Worm (Caenorhabditis elegans) whole organism, L3 larva: Measurements from ENCODE around the gene T05A7.11.

Source experiments
- R02D3.7 ChIP-seq: fragments of 150-350 bp; optimal IDR thresholded peaks from 2 replicates; lab custom pipeline; 2014; ENCODE audit warnings: missing biosample characterization, missing genetic modification characterization
- ZK546.5 ChIP-seq: sonication (generic microtip); optimal IDR thresholded peaks from 2 replicates; lab custom pipeline; 2017; ENCODE audit warnings: missing biosample characterization, missing genetic modification characterization
- ceh-16 ChIP-seq: sonication (generic microtip); optimal IDR thresholded peaks from 2 replicates; lab custom pipeline; 2017; ENCODE audit warnings: missing biosample characterization, missing genetic modification characterization
- ceh-28 ChIP-seq: fragments of 150-350 bp; optimal IDR thresholded peaks from 2 replicates; lab custom pipeline; 2014; ENCODE audit warnings: missing biosample characterization, missing genetic modification reagents, missing genetic modification characterization
- ceh-82 ChIP-seq: fragments of 150-350 bp; optimal IDR thresholded peaks from 2 replicates; lab custom pipeline; 2014; ENCODE audit warnings: missing biosample characterization, missing genetic modification characterization
- ceh-9 ChIP-seq: sonication (generic microtip); optimal IDR thresholded peaks from 2 replicates; lab custom pipeline; 2018; ENCODE audit warnings: missing biosample characterization, missing genetic modification characterization
- daf-12 ChIP-seq: fragments of 150-350 bp; optimal IDR thresholded peaks from 2 replicates; lab custom pipeline; 2014; ENCODE audit warnings: missing biosample characterization, missing genetic modification reagents, missing genetic modification characterization
- egl-5 ChIP-seq: fragments of 150-350 bp; optimal IDR thresholded peaks from 2 replicates; lab custom pipeline; 2017; ENCODE audit warnings: missing biosample characterization, missing genetic modification reagents, missing genetic modification characterization, inconsistent platforms
- elt-1 ChIP-seq: fragments of 150-350 bp; optimal IDR thresholded peaks from 2 replicates; lab custom pipeline; 2014; ENCODE audit warnings: missing biosample characterization, missing genetic modification characterization
- elt-2 ChIP-seq: sonication (generic microtip); optimal IDR thresholded peaks from 2 replicates; lab custom pipeline; 2016; ENCODE audit warnings: missing genetic modification reagents, mild to moderate bottlenecking, missing genetic modification characterization, missing compliant biosample characterization
- elt-3 ChIP-seq, 3 experiments: fragments of 150-350 bp in 1 of 3; sonication (generic microtip) in 2 of 3; optimal IDR thresholded peaks; 2 replicates in 2 of 3; 4 replicates in 1 of 3; lab custom pipeline; 2014 to 2017; ENCODE audit warnings: missing biosample characterization in 3 of 3, missing genetic modification characterization in 3 of 3
- eor-1 ChIP-seq, 2 experiments: fragments of 150-350 bp; optimal IDR thresholded peaks; 2 replicates each; lab custom pipeline; 2014 to 2018; ENCODE audit warnings: missing biosample characterization in 2 of 2, missing genetic modification characterization in 2 of 2
- fkh-10 ChIP-seq: sonication (generic microtip); optimal IDR thresholded peaks from 2 replicates; lab custom pipeline; 2017; ENCODE audit warnings: missing biosample characterization, missing genetic modification reagents, missing genetic modification characterization
- fkh-2 ChIP-seq: fragments of 150-350 bp; optimal IDR thresholded peaks from 2 replicates; lab custom pipeline; 2014; ENCODE audit warnings: missing biosample characterization, missing genetic modification reagents, missing genetic modification characterization
- fos-1 ChIP-seq: fragments of 150-350 bp; optimal IDR thresholded peaks from 2 replicates; lab custom pipeline; 2014; ENCODE audit warnings: missing biosample characterization, missing genetic modification characterization
- hmg-11 ChIP-seq: sonication (generic microtip); optimal IDR thresholded peaks from 2 replicates; lab custom pipeline; 2016; ENCODE audit warnings: missing genetic modification characterization, missing compliant biosample characterization
- jun-1 ChIP-seq: fragments of 150-350 bp; optimal IDR thresholded peaks from 2 replicates; lab custom pipeline; 2014; ENCODE audit warnings: missing biosample characterization, missing genetic modification reagents, missing genetic modification characterization
- lin-15B ChIP-seq: fragments of 150-350 bp; optimal IDR thresholded peaks from 2 replicates; lab custom pipeline; 2014; ENCODE audit warnings: missing biosample characterization, missing genetic modification characterization
- lin-39 ChIP-seq: fragments of 150-350 bp; optimal IDR thresholded peaks from 2 replicates; lab custom pipeline; 2018; ENCODE audit warnings: missing biosample characterization, missing genetic modification reagents, missing genetic modification characterization
- mdl-1 ChIP-seq: fragments of 150-350 bp; optimal IDR thresholded peaks from 2 replicates; lab custom pipeline; 2014; ENCODE audit warnings: missing biosample characterization, missing genetic modification characterization
- nfya-1 ChIP-seq: sonication (generic microtip); optimal IDR thresholded peaks from 2 replicates; lab custom pipeline; 2017; ENCODE audit warnings: missing genetic modification characterization, mild to moderate bottlenecking, missing compliant biosample characterization, antibody characterized with exemption, moderate library complexity; ENCODE audit not compliant: insufficient read depth
- nhr-11 ChIP-seq: fragments of 150-350 bp; optimal IDR thresholded peaks from 2 replicates; lab custom pipeline; 2014; ENCODE audit warnings: missing biosample characterization, missing genetic modification characterization
- nhr-12 ChIP-seq: fragments of 150-350 bp; optimal IDR thresholded peaks from 2 replicates; lab custom pipeline; 2014; ENCODE audit warnings: missing biosample characterization, missing genetic modification characterization
- nhr-23 ChIP-seq: fragments of 150-350 bp; optimal IDR thresholded peaks from 2 replicates; lab custom pipeline; 2014; ENCODE audit warnings: missing biosample characterization, missing genetic modification reagents, missing genetic modification characterization
- nhr-237 ChIP-seq: fragments of 150-350 bp; optimal IDR thresholded peaks from 2 replicates; lab custom pipeline; 2014; ENCODE audit warnings: missing biosample characterization, missing genetic modification characterization
- nhr-25 ChIP-seq: sonication (generic microtip); optimal IDR thresholded peaks from 2 replicates; lab custom pipeline; 2017; ENCODE audit warnings: missing biosample characterization, missing genetic modification characterization
- nhr-28 ChIP-seq: fragments of 150-350 bp; optimal IDR thresholded peaks from 2 replicates; lab custom pipeline; 2014; ENCODE audit warnings: missing biosample characterization, missing genetic modification characterization
- nhr-67 ChIP-seq: fragments of 150-350 bp; optimal IDR thresholded peaks from 2 replicates; lab custom pipeline; 2014; ENCODE audit warnings: missing biosample characterization, missing genetic modification characterization
- nhr-76 ChIP-seq: fragments of 150-350 bp; sonication (generic microtip); optimal IDR thresholded peaks from 5 replicates; lab custom pipeline; 2014; ENCODE audit warnings: missing biosample characterization, missing genetic modification characterization
- nhr-77 ChIP-seq: fragments of 150-350 bp; optimal IDR thresholded peaks from 2 replicates; lab custom pipeline; 2014; ENCODE audit warnings: missing biosample characterization, missing genetic modification characterization
- pha-4 ChIP-seq: fragments of 150-350 bp; optimal IDR thresholded peaks from 2 replicates; lab custom pipeline; 2014; ENCODE audit warnings: missing biosample characterization, missing genetic modification reagents, missing genetic modification characterization
- sea-2 ChIP-seq: fragments of 150-350 bp; sonication (generic microtip); optimal IDR thresholded peaks from 4 replicates; lab custom pipeline; 2014; ENCODE audit warnings: missing biosample characterization, missing genetic modification reagents, missing genetic modification characterization
- skn-1 ChIP-seq: fragments of 150-350 bp; optimal IDR thresholded peaks from 2 replicates; lab custom pipeline; 2014; ENCODE audit warnings: missing biosample characterization, missing genetic modification characterization
- snpc-4 ChIP-seq: fragments of 150-350 bp; optimal IDR thresholded peaks from 2 replicates; lab custom pipeline; 2014; ENCODE audit warnings: missing biosample characterization, missing genetic modification characterization
- unc-39 ChIP-seq: sonication (generic microtip); optimal IDR thresholded peaks from 4 replicates; lab custom pipeline; 2017; ENCODE audit warnings: missing biosample characterization, missing genetic modification characterization
- unc-62 ChIP-seq: fragments of 150-350 bp; sonication (generic microtip); optimal IDR thresholded peaks from 4 replicates; lab custom pipeline; 2014; ENCODE audit warnings: missing biosample characterization, missing genetic modification reagents, missing genetic modification characterization
- zag-1 ChIP-seq: fragments of 150-350 bp; optimal IDR thresholded peaks from 2 replicates; lab custom pipeline; 2014; ENCODE audit warnings: missing biosample characterization, missing genetic modification characterization
- ztf-11 ChIP-seq: fragments of 150-350 bp; optimal IDR thresholded peaks from 2 replicates; lab custom pipeline; 2014; ENCODE audit warnings: missing biosample characterization, missing genetic modification characterization
- ztf-4 ChIP-seq: fragments of 150-350 bp; optimal IDR thresholded peaks from 2 replicates; lab custom pipeline; 2014; ENCODE audit warnings: missing biosample characterization, missing genetic modification characterization

Gene T05A7.11

ce11 chrII:4667572-4667971 lies 2.3 kb upstream of the T05A7.11 start, which contains the start of gene fut-5:
fut-5 (minus strand) TSS chrII:4667672.
- TF ChIP-seq jun-1 (tag; lab: Kevin White, UChicago) (no peak), lin-15B (tag; lab: Kevin White, UChicago) (no peak), skn-1 (tag; lab: Kevin White, UChicago) (no peak), ceh-28 (no peak), elt-2 (tag; lab: Kevin White, UChicago) (no peak), elt-3 (tag; optimal IDR thresholded peaks at IDR 0.05; lab: Kevin White, UChicago) (no peak)
- TF ChIP-seq, all 47 proteins: peak for 0

ce11 chrII:4663186-4663585 lies 2.1 kb downstream of the T05A7.11 start, which contains the start of gene T05A7.12:
T05A7.12 (minus strand) TSS chrII:4663286.
- TF ChIP-seq nhr-28: no peak
- TF ChIP-seq nhr-76 (tag; lab: Kevin White, UChicago): no peak
- TF ChIP-seq daf-12 (tag; lab: Kevin White, UChicago): no peak
- no peak for TF ChIP-seq nhr-12 (tag; lab: Kevin White, UChicago)
- TF ChIP-seq jun-1 (tag; lab: Kevin White, UChicago): no peak
- TF ChIP-seq nhr-11: no peak
- no peak for TF ChIP-seq nhr-67
- TF ChIP-seq eor-1 (tag; optimal IDR thresholded peaks at IDR 0.05; lab: Kevin White, UChicago): no peak
- TF ChIP-seq fos-1 (tag; lab: Kevin White, UChicago): no peak
- no peak for TF ChIP-seq nfya-1
- no peak for TF ChIP-seq ceh-16 (tag; lab: Kevin White, UChicago)
- TF ChIP-seq, all 47 proteins: peak for 0

- TF ChIP-seq unc-39 (tag; lab: Kevin White, UChicago) (no peak), nhr-23 (no peak), ceh-28 (no peak), nhr-237 (tag; lab: Kevin White, UChicago) (no peak), nhr-76 (tag; lab: Kevin White, UChicago) (no peak), jun-1 (tag; lab: Kevin White, UChicago) (no peak), zag-1 (tag; lab: Kevin White, UChicago) (no peak), ztf-11 (tag; lab: Kevin White, UChicago) (no peak), fkh-2 (tag; lab: Kevin White, UChicago) (no peak), ztf-4 (tag; lab: Kevin White, UChicago) (no peak), skn-1 (tag; lab: Kevin White, UChicago) (no peak), nhr-25 (tag; lab: Kevin White, UChicago) (no peak), elt-3 (tag; optimal IDR thresholded peaks at IDR 0.05; lab: Kevin White, UChicago) (no peak), ceh-9 (no peak), hmg-11 (tag; lab: Kevin White, UChicago) (no peak)
These were observed 4.0 kb downstream of the T05A7.11 start, which contains the start of gene T05A7.13 for ce11 chrII:4661278-4661677. T05A7.13 (minus strand) TSS chrII:4661378.

ce11 chrII:4658245-4658644 lies 7.0 kb downstream of the T05A7.11 start:
- TF ChIP-seq nhr-12 (tag; lab: Kevin White, UChicago) (no peak), elt-3 (tag; optimal IDR thresholded peaks at IDR 0.05; lab: Kevin White, UChicago) (no peak), snpc-4 (no peak), skn-1 (tag; lab: Kevin White, UChicago) (no peak), zag-1 (tag; lab: Kevin White, UChicago) (no peak), egl-5 (tag; lab: Kevin White, UChicago) (no peak), lin-39 (no peak)

ce11 chrII:4657370-4657769 lies 7.9 kb downstream of the T05A7.11 start:
- TF ChIP-seq elt-2 (tag; lab: Kevin White, UChicago) (peak; percentile 65), nhr-25 (tag; lab: Kevin White, UChicago) (no peak)

- TF ChIP-seq sea-2 (GFP tag; lab: Kevin White, UChicago) (no peak), nhr-237 (tag; lab: Kevin White, UChicago) (no peak), mdl-1 (tag; lab: Kevin White, UChicago) (no peak), nhr-77 (no peak), unc-62 (GFP tag; lab: Kevin White, UChicago) (no peak), hmg-11 (tag; lab: Kevin White, UChicago) (no peak), R02D3.7 (tag; lab: Kevin White, UChicago) (no peak), ceh-16 (tag; lab: Kevin White, UChicago) (no peak), ceh-82 (tag; lab: Kevin White, UChicago) (no peak), ztf-11 (tag; lab: Kevin White, UChicago) (no peak), pha-4 (tag; lab: Kevin White, UChicago) (no peak), ceh-28 (no peak), fkh-2 (tag; lab: Kevin White, UChicago) (no peak), fkh-10 (GFP tag; lab: Kevin White, UChicago) (no peak), elt-1 (no peak), ZK546.5 (tag; lab: Kevin White, UChicago) (no peak), nhr-28 (no peak), daf-12 (tag; lab: Kevin White, UChicago) (no peak), zag-1 (tag; lab: Kevin White, UChicago) (no peak)
These were observed 9.4 kb downstream of the T05A7.11 start, which contains the start of gene fut-6 for ce11 chrII:4655834-4656233. fut-6 (minus strand) TSS chrII:4655934.
